Worm (Caenorhabditis elegans) whole organism, midembryonic: ENCODE data around the gene anmt-3.

ENCODE experiments used
- T22C8.4 ChIP-seq: fragments of 200-800 bp; sonication (Bioruptor generic); IDR thresholded peaks from 2 replicates; pipeline ENCODE4 v1.3.6; 2022; ENCODE audit warnings: missing genetic modification characterization, missing compliant biosample characterization
- cog-1 ChIP-seq: sonication (generic microtip); optimal IDR thresholded peaks from 2 replicates; lab custom pipeline; 2016; ENCODE audit warnings: missing genetic modification characterization, missing compliant biosample characterization
- ref-1 ChIP-seq: fragments of 200-800 bp; sonication (Bioruptor generic); conservative IDR thresholded peaks from 2 replicates; pipeline ENCODE4 v1.3.6; 2022; ENCODE audit warnings: missing genetic modification reagents, missing genetic modification characterization, missing compliant biosample characterization
- tab-1 ChIP-seq: fragments of 200-800 bp; sonication (Bioruptor generic); IDR thresholded peaks from 2 replicates; pipeline ENCODE4 v1.3.6; 2022; ENCODE audit warnings: missing genetic modification characterization, missing compliant biosample characterization
- ztf-23 ChIP-seq: fragments of 200-800 bp; sonication (Bioruptor generic); IDR thresholded peaks from 2 replicates; pipeline ENCODE4 v1.3.6; 2022; ENCODE audit warnings: missing genetic modification reagents, missing genetic modification characterization, missing compliant biosample characterization

DNA sequence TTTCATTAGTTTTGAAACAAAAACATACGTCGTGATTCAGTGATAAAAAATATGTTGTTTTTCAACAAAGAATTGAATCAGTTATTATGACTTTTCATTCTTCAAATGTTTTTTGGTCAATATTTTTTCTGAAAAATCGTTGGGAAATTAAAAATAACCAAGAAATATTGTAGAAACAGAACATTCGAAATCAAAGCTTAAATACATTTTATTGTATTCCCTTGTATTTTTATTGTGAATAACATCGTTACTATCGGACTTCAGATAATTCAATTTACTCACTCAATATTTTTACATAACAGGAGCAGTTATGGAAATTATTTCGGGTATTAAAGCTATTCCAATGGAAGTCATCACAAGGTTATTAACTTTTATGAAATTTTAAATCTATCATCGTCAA is 41.5 kb downstream of the anmt-3 start, which contains the start of gene C50H2.4:
- TF ChIP-seq ref-1 (GFP tag; lab: Robert Waterston, UW) (no peak), tab-1 (GFP tag; lab: Robert Waterston, UW) (no peak), ztf-23 (GFP tag; lab: Robert Waterston, UW) (no peak), T22C8.4 (GFP tag; lab: Robert Waterston, UW) (no peak), cog-1 (tag; lab: Kevin White, UChicago) (no peak)
